Worm (Caenorhabditis elegans): ENCODE measurements around the gene tsn-1.

tsn-1 gene

DNA sequence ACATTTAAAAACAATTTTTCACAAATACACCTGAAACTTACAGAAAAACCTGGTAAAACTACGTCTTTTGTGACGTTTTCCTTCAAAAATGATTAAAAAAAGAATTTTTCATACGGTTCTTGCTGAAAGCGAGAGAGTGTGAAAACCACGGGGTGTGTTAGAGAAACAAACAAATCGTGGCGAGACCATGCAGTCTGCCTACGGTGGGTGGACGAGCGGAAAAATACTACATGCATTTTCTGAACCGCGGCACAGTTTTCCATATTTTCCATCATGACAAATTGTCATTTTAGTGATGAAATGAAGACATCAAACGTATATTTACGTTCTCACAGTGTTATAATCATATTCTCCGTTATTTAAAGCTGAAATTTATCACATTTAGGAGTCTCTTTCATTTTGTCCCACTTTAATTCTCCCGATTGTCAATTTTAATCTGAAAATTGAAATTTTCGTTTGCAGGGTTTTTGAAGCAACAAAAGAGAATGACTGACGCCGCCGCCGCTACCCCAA, at the start of gene tsn-1, which contains the start of gene F10G7.9:
Gene tsn-1 (plus strand): TSS at position 463 of the 513 bp plus-strand sequence.
Gene F10G7.9 (minus strand): TSS at position 127 of the 513 bp plus-strand sequence.
- TF ChIP-seq K02D7.2 (tag; optimal IDR thresholded peaks at IDR 0.05) (no peak), hlh-30 (tag; optimal IDR thresholded peaks at IDR 0.05; ENCODE audit: insufficient read depth) (peak; percentile 41), nfya-1 (tag; optimal IDR thresholded peaks at IDR 0.05) (peak; percentile 56)

DNA sequence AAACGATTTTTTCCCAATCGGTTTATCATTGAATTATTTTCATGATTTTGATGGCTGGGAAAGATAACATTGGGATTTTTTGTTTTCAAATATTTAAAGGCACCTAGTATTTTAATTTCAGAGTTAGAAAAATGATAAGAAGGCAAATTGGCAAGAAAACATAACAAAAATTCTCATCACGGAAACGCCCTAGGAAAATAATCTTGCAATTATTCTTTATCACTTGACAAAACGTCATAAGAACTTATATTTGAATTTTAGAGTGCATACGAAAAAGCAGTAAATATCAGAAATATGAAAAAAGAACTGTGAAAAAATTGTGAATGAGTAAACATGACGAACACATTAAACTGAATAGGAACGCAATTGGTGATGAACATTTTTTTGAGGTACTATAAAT, 49.3 kb upstream of the tsn-1 start:
- TF ChIP-seq unc-42 (tag; optimal IDR thresholded peaks at IDR 0.05) (no peak), ceh-48 (tag; optimal IDR thresholded peaks at IDR 0.05) (no peak)

- TF ChIP-seq T23F11.4 (GFP tag; optimal IDR thresholded peaks at IDR 0.05), result no peak
- no peak for TF ChIP-seq pax-1 (tag; optimal IDR thresholded peaks at IDR 0.05)
- TF ChIP-seq K09A11.1 (tag; optimal IDR thresholded peaks at IDR 0.05; ENCODE audit: insufficient read depth), result no peak
- no peak for TF ChIP-seq unc-3 (GFP tag; conservative IDR thresholded peaks at IDR 0.05)
- no peak for TF ChIP-seq unc-3 (tag; optimal IDR thresholded peaks at IDR 0.05)
- no peak for TF ChIP-seq tbx-7 (tag; optimal IDR thresholded peaks at IDR 0.05)
- TF ChIP-seq ref-2 (tag; optimal IDR thresholded peaks at IDR 0.05), result no peak
- no peak for TF ChIP-seq fax-1 (tag; optimal IDR thresholded peaks at IDR 0.05)
- no peak for TF ChIP-seq ceh-45 (GFP tag; IDR thresholded peaks at IDR 0.05)
- TF ChIP-seq ceh-31 (tag; optimal IDR thresholded peaks at IDR 0.05), result no peak
- no peak for TF ChIP-seq odd-2 (tag; optimal IDR thresholded peaks at IDR 0.05)
- TF ChIP-seq ceh-19 (GFP tag; optimal IDR thresholded peaks at IDR 0.05), result no peak
- TF ChIP-seq pros-1 (tag; optimal IDR thresholded peaks at IDR 0.05), result no peak
- no peak for TF ChIP-seq pat-9 (tag; optimal IDR thresholded peaks at IDR 0.05)
- no peak for TF ChIP-seq ceh-22 (tag; optimal IDR thresholded peaks at IDR 0.05)
- no peak for TF ChIP-seq ceh-48 (tag; optimal IDR thresholded peaks at IDR 0.05)
- TF ChIP-seq mec-3 (tag; optimal IDR thresholded peaks at IDR 0.05; ENCODE audit: borderline replicate concordance), result no peak
- no peak for TF ChIP-seq ets-4 (tag; optimal IDR thresholded peaks at IDR 0.05)
These were observed 48.4 kb upstream of the tsn-1 start for ce11 chrII:4658245-4658644.

DNA sequence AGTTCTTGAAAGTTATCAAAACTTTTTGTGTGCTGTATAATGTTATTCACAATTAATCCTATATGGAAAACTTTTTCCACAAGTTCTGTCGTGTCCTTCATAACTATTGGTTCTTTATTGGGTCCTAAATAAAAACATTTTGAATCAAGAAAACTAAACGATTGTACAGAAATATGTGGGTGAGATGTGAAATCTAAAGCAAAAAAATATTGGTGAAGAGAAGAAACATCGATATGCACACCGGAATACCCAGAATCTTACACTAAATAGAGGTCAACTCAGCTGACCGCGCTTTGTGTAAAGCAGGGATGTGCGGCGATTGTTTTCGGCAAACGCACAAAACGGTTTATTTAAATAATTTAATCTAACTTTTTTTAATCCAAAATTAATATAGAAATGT, 45.3 kb upstream of the tsn-1 start, which contains the start of gene T05A7.13:
Gene T05A7.13 (minus strand): TSS at position 101 of the 400 bp plus-strand sequence.
- TF ChIP-seq fkh-10 (GFP tag; optimal IDR thresholded peaks at IDR 0.05) (no peak), ceh-45 (GFP tag; IDR thresholded peaks at IDR 0.05) (no peak), nfya-1 (tag; optimal IDR thresholded peaks at IDR 0.05) (no peak), ceh-24 (tag; optimal IDR thresholded peaks at IDR 0.05) (no peak), ceh-2 (tag; optimal IDR thresholded peaks at IDR 0.05) (no peak), ceh-19 (GFP tag; optimal IDR thresholded peaks at IDR 0.05) (no peak), rnt-1 (tag; optimal IDR thresholded peaks at IDR 0.05) (no peak), unc-42 (tag; optimal IDR thresholded peaks at IDR 0.05) (no peak), sox-2 (GFP tag; IDR thresholded peaks at IDR 0.05) (no peak), ttx-3 (tag; optimal IDR thresholded peaks at IDR 0.05) (no peak), ahr-1 (tag; optimal IDR thresholded peaks at IDR 0.05) (no peak), nhr-11 (tag; optimal IDR thresholded peaks at IDR 0.05) (no peak), zip-5 (tag; optimal IDR thresholded peaks at IDR 0.05) (no peak), ceh-9 (tag; optimal IDR thresholded peaks at IDR 0.05) (no peak)

ce11 chrII:4663186-4663585, 43.4 kb upstream of the tsn-1 start, which contains the start of gene T05A7.12:
Gene T05A7.12 (minus strand): TSS chrII:4663286.
- no peak for TF ChIP-seq lin-11 (tag; optimal IDR thresholded peaks at IDR 0.05)
- TF ChIP-seq ama-1 (optimal IDR thresholded peaks at IDR 0.05), result no peak
